Worm (Caenorhabditis elegans) whole organism, young adult: ENCODE results near the gene T26C12.3.
"Not testable (repeated sequence)": the region's sequence is repeated elsewhere in the genome, so short reads cannot be mapped to it uniquely, and the experiment has no call there.

Experiments
- F22D6.2 ChIP-seq: sonication (generic microtip); optimal IDR thresholded peaks from 2 replicates; lab custom pipeline; 2016; ENCODE audit warnings: mild to moderate bottlenecking, missing genetic modification characterization, missing compliant biosample characterization
- F37B4.10 ChIP-seq: fragments of 200-800 bp; sonication (Bioruptor generic); IDR thresholded peaks from 2 replicates; pipeline ENCODE4 v1.3.6; 2022; ENCODE audit warnings: missing genetic modification characterization, missing compliant biosample characterization
- F57C9.4 ChIP-seq: sonication (generic microtip); optimal IDR thresholded peaks from 2 replicates; lab custom pipeline; 2017; ENCODE audit warnings: mild to moderate bottlenecking, missing genetic modification characterization, missing compliant biosample characterization
- K12H6.12 ChIP-seq: fragments of 200-800 bp; sonication (Bioruptor generic); optimal IDR thresholded peaks from 2 replicates; lab custom pipeline; 2018; ENCODE audit warnings: mild to moderate bottlenecking, missing genetic modification characterization, missing compliant biosample characterization
- Y53F4B.3 ChIP-seq: fragments of 200-800 bp; sonication (Bioruptor generic); IDR thresholded peaks from 2 replicates; pipeline ENCODE4 v1.3.6; 2022; ENCODE audit warnings: missing genetic modification reagents, missing genetic modification characterization, missing compliant biosample characterization
- Y53G8AR.9 ChIP-seq: fragments of 200-800 bp; sonication (Bioruptor generic); conservative IDR thresholded peaks from 2 replicates; pipeline ENCODE4 v1.3.6; 2022; ENCODE audit warnings: missing genetic modification reagents, missing genetic modification characterization, missing compliant biosample characterization
- Y56A3A.18 ChIP-seq: fragments of 200-800 bp; sonication (Bioruptor generic); IDR thresholded peaks from 2 replicates; pipeline ENCODE4 v1.3.6; 2022; ENCODE audit warnings: missing genetic modification reagents, missing genetic modification characterization, missing compliant biosample characterization
- Y79H2A.3 ChIP-seq: fragments of 200-800 bp; sonication (Bioruptor generic); conservative IDR thresholded peaks from 2 replicates; pipeline ENCODE4 v1.3.6; 2022; ENCODE audit warnings: missing genetic modification reagents, missing genetic modification characterization, missing compliant biosample characterization
- Y95B8A.8 ChIP-seq: fragments of 200-800 bp; sonication (Bioruptor generic); IDR thresholded peaks from 2 replicates; pipeline ENCODE4 v1.3.6; 2022; ENCODE audit warnings: missing genetic modification reagents, missing genetic modification characterization, missing compliant biosample characterization
- attf-3 ChIP-seq: fragments of 200-800 bp; sonication (Bioruptor generic); conservative IDR thresholded peaks from 2 replicates; pipeline ENCODE4 v1.3.6; 2022; ENCODE audit warnings: missing genetic modification reagents, missing genetic modification characterization, missing compliant biosample characterization
- attf-5 ChIP-seq: fragments of 200-800 bp; sonication (Bioruptor generic); optimal IDR thresholded peaks from 2 replicates; lab custom pipeline; 2018; ENCODE audit warnings: mild to moderate bottlenecking, missing genetic modification characterization, missing compliant biosample characterization
- attf-6 ChIP-seq: fragments of 200-800 bp; sonication (Bioruptor generic); IDR thresholded peaks from 2 replicates; pipeline ENCODE4 v1.3.6; 2022; ENCODE audit warnings: missing genetic modification reagents, missing genetic modification characterization, missing compliant biosample characterization
- cebp-2 ChIP-seq: fragments of 200-800 bp; sonication (Bioruptor generic); IDR thresholded peaks from 2 replicates; pipeline ENCODE4 v1.3.6; 2022; ENCODE audit warnings: missing genetic modification characterization, missing compliant biosample characterization
- ceh-91 ChIP-seq: fragments of 200-800 bp; sonication (Bioruptor generic); IDR thresholded peaks from 2 replicates; pipeline ENCODE4 v1.3.6; 2022; ENCODE audit warnings: missing genetic modification reagents, missing genetic modification characterization, missing compliant biosample characterization
- chd-7 ChIP-seq: sonication (generic microtip); optimal IDR thresholded peaks from 2 replicates; lab custom pipeline; 2016; ENCODE audit warnings: mild to moderate bottlenecking, missing genetic modification characterization, moderate library complexity, missing compliant biosample characterization
- dox-1 ChIP-seq: fragments of 200-800 bp; sonication (Bioruptor generic); IDR thresholded peaks from 2 replicates; pipeline ENCODE4 v1.3.6; 2022; ENCODE audit warnings: missing genetic modification reagents, missing genetic modification characterization, missing compliant biosample characterization
- efl-1 ChIP-seq: fragments of 150-350 bp; optimal IDR thresholded peaks from 2 replicates; lab custom pipeline; 2014; ENCODE audit warnings: missing biosample characterization, missing genetic modification reagents, missing genetic modification characterization
- egl-18 ChIP-seq: fragments of 200-800 bp; sonication (Bioruptor generic); IDR thresholded peaks from 2 replicates; pipeline ENCODE4 v1.3.6; 2022; ENCODE audit warnings: missing genetic modification reagents, missing genetic modification characterization, missing compliant biosample characterization
- egl-44 ChIP-seq: fragments of 200-800 bp; sonication (Bioruptor generic); IDR thresholded peaks from 2 replicates; pipeline ENCODE4 v1.3.6; 2022; ENCODE audit warnings: missing genetic modification reagents, missing genetic modification characterization, missing compliant biosample characterization
- egrh-3 ChIP-seq: fragments of 200-800 bp; sonication (Bioruptor generic); IDR thresholded peaks from 2 replicates; pipeline ENCODE4 v1.3.6; 2022; ENCODE audit warnings: missing genetic modification reagents, missing genetic modification characterization, missing compliant biosample characterization
- ekl-4 ChIP-seq: fragments of 200-800 bp; sonication (Bioruptor generic); IDR thresholded peaks from 2 replicates; pipeline ENCODE4 v1.3.6; 2022; ENCODE audit warnings: missing genetic modification reagents, missing genetic modification characterization, missing compliant biosample characterization
- him-1 ChIP-seq: sonication (generic microtip); optimal IDR thresholded peaks from 2 replicates; lab custom pipeline; 2016; ENCODE audit warnings: missing genotype, missing genetic modification reagents, missing genetic modification characterization, missing compliant biosample characterization
- hmg-1.2 ChIP-seq: fragments of 200-800 bp; sonication (Bioruptor generic); IDR thresholded peaks from 2 replicates; pipeline ENCODE4 v1.3.6; 2022; ENCODE audit warnings: missing genetic modification reagents, missing genetic modification characterization, missing compliant biosample characterization
- hmg-20 ChIP-seq: fragments of 200-800 bp; sonication (Bioruptor generic); IDR thresholded peaks from 2 replicates; pipeline ENCODE4 v1.3.6; 2022; ENCODE audit warnings: missing genetic modification reagents, missing genetic modification characterization, missing compliant biosample characterization
- hsf-1 ChIP-seq: fragments of 200-800 bp; sonication (Bioruptor generic); IDR thresholded peaks from 2 replicates; pipeline ENCODE4 v1.3.6; 2022; ENCODE audit warnings: missing genetic modification reagents, missing genetic modification characterization, missing compliant biosample characterization
- let-607 ChIP-seq, 2 experiments: fragments of 200-800 bp in 1 of 2; sonication (Bioruptor generic) in 1 of 2; sonication (generic microtip) in 1 of 2; optimal IDR thresholded peaks; 2 replicates each; lab custom pipeline; 2016 to 2018; ENCODE audit warnings: mild to moderate bottlenecking in 2 of 2, missing compliant biosample characterization in 2 of 2, missing genetic modification characterization in 2 of 2, moderate library complexity in 2 of 2, missing genotype in 1 of 2
- lin-26 ChIP-seq: fragments of 200-800 bp; sonication (Bioruptor generic); IDR thresholded peaks from 2 replicates; pipeline ENCODE4 v1.3.6; 2022; ENCODE audit warnings: missing genetic modification reagents, missing genetic modification characterization, missing compliant biosample characterization
- lin-40 ChIP-seq: sonication (generic microtip); optimal IDR thresholded peaks from 2 replicates; lab custom pipeline; 2016; ENCODE audit warnings: missing genetic modification characterization, mild to moderate bottlenecking, missing compliant biosample characterization, missing genotype, missing genetic modification reagents
- lin-54 ChIP-seq: fragments of 200-800 bp; sonication (Bioruptor generic); optimal IDR thresholded peaks from 2 replicates; lab custom pipeline; 2018; ENCODE audit warnings: mild to moderate bottlenecking, missing genetic modification characterization, missing compliant biosample characterization
- lir-1 ChIP-seq: fragments of 200-800 bp; sonication (Bioruptor generic); conservative IDR thresholded peaks from 2 replicates; pipeline ENCODE4 v1.3.6; 2022; ENCODE audit warnings: missing genetic modification reagents, missing genetic modification characterization, missing compliant biosample characterization
- madf-3 ChIP-seq: fragments of 200-800 bp; sonication (Bioruptor generic); IDR thresholded peaks from 2 replicates; pipeline ENCODE4 v1.3.6; 2022; ENCODE audit warnings: missing genetic modification reagents, missing genetic modification characterization, missing compliant biosample characterization
- madf-8 ChIP-seq: fragments of 200-800 bp; sonication (Bioruptor generic); conservative IDR thresholded peaks from 2 replicates; pipeline ENCODE4 v1.3.6; 2022; ENCODE audit warnings: missing genetic modification reagents, missing genetic modification characterization, missing compliant biosample characterization
- mcd-1 ChIP-seq: fragments of 200-800 bp; sonication (Bioruptor generic); IDR thresholded peaks from 2 replicates; pipeline ENCODE4 v1.3.6; 2022; ENCODE audit warnings: missing genetic modification reagents, missing genetic modification characterization, missing compliant biosample characterization
- nfyb-1 ChIP-seq: fragments of 200-800 bp; sonication (Bioruptor generic); IDR thresholded peaks from 2 replicates; pipeline ENCODE4 v1.3.6; 2022; ENCODE audit warnings: missing genetic modification reagents, missing genetic modification characterization, missing compliant biosample characterization
- nhr-80 ChIP-seq: sonication (generic microtip); optimal IDR thresholded peaks from 2 replicates; lab custom pipeline; 2016; ENCODE audit warnings: missing genetic modification characterization, missing compliant biosample characterization
- nhr-90 ChIP-seq: sonication (generic microtip); optimal IDR thresholded peaks from 2 replicates; lab custom pipeline; 2016; ENCODE audit warnings: missing genotype, mild to moderate bottlenecking, missing genetic modification characterization, missing compliant biosample characterization
- pbrm-1 ChIP-seq: fragments of 200-800 bp; sonication (Bioruptor generic); IDR thresholded peaks from 2 replicates; pipeline ENCODE4 v1.3.6; 2022; ENCODE audit warnings: missing genetic modification reagents, missing genetic modification characterization, missing compliant biosample characterization
- repo-1 ChIP-seq: sonication (generic microtip); optimal IDR thresholded peaks from 2 replicates; lab custom pipeline; 2017; ENCODE audit warnings: mild to moderate bottlenecking, missing genetic modification characterization, missing compliant biosample characterization
- snpc-4 ChIP-seq, 5 experiments: fragments of 150-350 bp in 1 of 5; sonication (generic microtip) in 4 of 5; optimal IDR thresholded peaks; 2 replicates each; lab custom pipeline; 2014 to 2018; ENCODE audit warnings: missing genetic modification characterization in 5 of 5, missing biosample characterization in 3 of 5, antibody characterized with exemption in 2 of 5, mild to moderate bottlenecking in 2 of 5, missing compliant biosample characterization in 2 of 5, missing genotype in 2 of 5, moderate library complexity in 2 of 5, missing genetic modification reagents in 1 of 5
- somi-1 ChIP-seq: fragments of 200-800 bp; sonication (Bioruptor generic); optimal IDR thresholded peaks from 2 replicates; lab custom pipeline; 2018; ENCODE audit warnings: mild to moderate bottlenecking, missing genetic modification characterization, missing compliant biosample characterization
- xnd-1 ChIP-seq: sonication (generic microtip); optimal IDR thresholded peaks from 2 replicates; lab custom pipeline; 2016; ENCODE audit warnings: missing genotype, missing genetic modification reagents, missing genetic modification characterization, missing compliant biosample characterization
- ztf-18 ChIP-seq: sonication (generic microtip); optimal IDR thresholded peaks from 2 replicates; lab custom pipeline; 2016; ENCODE audit warnings: missing genotype, mild to moderate bottlenecking, missing genetic modification characterization, missing compliant biosample characterization
- ztf-25 ChIP-seq: fragments of 200-800 bp; sonication (Bioruptor generic); IDR thresholded peaks from 2 replicates; pipeline ENCODE4 v1.3.6; 2022; ENCODE audit warnings: missing genetic modification reagents, missing genetic modification characterization, missing compliant biosample characterization
- ztf-26 ChIP-seq: sonication (generic microtip); optimal IDR thresholded peaks from 2 replicates; lab custom pipeline; 2017; ENCODE audit warnings: missing genetic modification characterization, missing compliant biosample characterization
- ztf-6 ChIP-seq: fragments of 200-800 bp; sonication (Bioruptor generic); IDR thresholded peaks from 2 replicates; pipeline ENCODE4 v1.3.6; 2022; ENCODE audit warnings: missing genetic modification reagents, missing genetic modification characterization, missing compliant biosample characterization

The T26C12.3 gene

ce11 chrIV:3313311-3313710 lies 40.1 kb upstream of the T26C12.3 start (continued):
- TF ChIP-seq attf-6 (peak; percentile 85), ztf-18 (peak; percentile 43), F22D6.2 (tag; lab: Kevin White, UChicago) (peak; percentile 50), Y53G8AR.9 (peak; percentile 99), lin-40 (tag; lab: Kevin White, UChicago) (peak; percentile 79), hmg-1.2 (GFP tag; lab: Robert Waterston, UW) (peak; percentile 100), lir-1 (peak; percentile 93), K12H6.12 (peak; percentile 51), lin-54 (GFP tag; lab: Kevin White, UChicago) (peak; percentile 92), attf-3 (peak; percentile 87), dox-1 (peak; percentile 100), F37B4.10 (GFP tag; lab: Robert Waterston, UW) (peak; percentile 96), egrh-3 (GFP tag; lab: Robert Waterston, UW) (peak; percentile 72), ztf-26 (peak; percentile 82), attf-5 (peak; percentile 78), hsf-1 (GFP tag; lab: Robert Waterston, UW) (peak; percentile 91), Y79H2A.3 (GFP tag; lab: Robert Waterston, UW) (peak; percentile 98), ztf-6 (GFP tag; lab: Robert Waterston, UW) (peak; percentile 79; the same call in 1 of the 2 replicates), egl-18 (GFP tag; lab: Robert Waterston, UW) (peak; percentile 95), repo-1 (tag; lab: Kevin White, UChicago) (peak; percentile 50), ekl-4 (peak; percentile 98), madf-8 (peak; percentile 93), cebp-2 (peak; percentile 95; the same call in 1 of the 2 replicates), snpc-4 (tag; optimal IDR thresholded peaks at IDR 0.05; lab: Kevin White, UChicago) (peak in 2 of 4 experiments; percentile 45 to 72), Y53F4B.3 (GFP tag; lab: Robert Waterston, UW) (peak; percentile 72), pbrm-1 (GFP tag; lab: Robert Waterston, UW) (peak; percentile 98), nhr-80 (tag; lab: Kevin White, UChicago) (peak; percentile 37), chd-7 (tag; lab: Kevin White, UChicago) (peak; percentile 26), mcd-1 (GFP tag; lab: Robert Waterston, UW) (peak; percentile 99), Y56A3A.18 (peak; percentile 98), madf-3 (GFP tag; lab: Robert Waterston, UW) (peak; percentile 97), egl-44 (GFP tag; lab: Robert Waterston, UW) (peak; percentile 97), nfyb-1 (GFP tag; lab: Robert Waterston, UW) (peak; percentile 98), F57C9.4 (peak; percentile 89), him-1 (tag; lab: Kevin White, UChicago) (peak; percentile 45), somi-1 (peak; percentile 64), xnd-1 (tag; lab: Kevin White, UChicago) (peak; percentile 84), lin-26 (GFP tag; lab: Robert Waterston, UW) (peak; percentile 89), hmg-20 (GFP tag; lab: Robert Waterston, UW) (peak; percentile 89), ztf-25 (GFP tag; lab: Robert Waterston, UW) (peak; percentile 84; the same call in 1 of the 2 replicates), nhr-90 (tag; lab: Kevin White, UChicago) (peak; percentile 6), Y95B8A.8 (GFP tag; lab: Robert Waterston, UW) (peak; percentile 98), let-607 (tag; optimal IDR thresholded peaks at IDR 0.05; lab: Kevin White, UChicago) (peak; percentile 83 to 93), ceh-91 (GFP tag; lab: Robert Waterston, UW) (peak; percentile 98), efl-1 (peak; percentile 31)
- not testable (repeated sequence) for TF ChIP-seq snpc-4 (GFP tag; optimal IDR thresholded peaks at IDR 0.05; lab: Kevin White, UChicago)
